Fruit fly (Drosophila melanogaster) whole organism, larva: ENCODE data around the gene jus.

ENCODE experiments used
- noc ChIP-seq: fragments of 200-800 bp; sonication (Bioruptor generic); optimal IDR thresholded peaks from 3 replicates; lab custom pipeline; 2019; ENCODE audit warnings: missing biosample characterization, mild to moderate bottlenecking, missing genetic modification characterization, moderate library complexity

The jus gene

DNA sequence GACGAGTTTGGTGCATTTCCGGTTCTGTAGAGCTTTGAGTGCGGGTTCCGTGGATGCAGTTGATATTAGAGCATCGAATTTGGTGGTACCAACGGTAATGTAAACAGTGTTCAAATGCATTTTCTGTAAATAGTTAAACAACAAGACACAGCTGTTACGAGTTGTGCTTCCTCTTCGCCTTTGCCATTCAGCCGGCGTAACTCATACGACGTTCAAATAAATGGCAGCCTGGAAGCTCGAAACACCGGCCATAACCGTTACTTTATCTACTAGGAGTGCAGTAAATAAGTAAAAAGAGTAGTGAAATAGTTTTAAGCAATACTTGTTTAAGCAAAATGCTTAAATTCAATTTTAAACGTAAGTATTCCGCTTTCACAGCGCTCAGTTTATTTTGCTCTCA lies 56.4 kb downstream of the jus start, which contains the start of the genes Alg13 and superdeath:
Alg13 (minus strand) TSS at position 167 of the 400 bp plus-strand sequence.
superdeath (plus strand) TSS at position 256 of the 400 bp plus-strand sequence.
- no peak for TF ChIP-seq noc (tag; lab: Kevin White, UChicago)

DNA sequence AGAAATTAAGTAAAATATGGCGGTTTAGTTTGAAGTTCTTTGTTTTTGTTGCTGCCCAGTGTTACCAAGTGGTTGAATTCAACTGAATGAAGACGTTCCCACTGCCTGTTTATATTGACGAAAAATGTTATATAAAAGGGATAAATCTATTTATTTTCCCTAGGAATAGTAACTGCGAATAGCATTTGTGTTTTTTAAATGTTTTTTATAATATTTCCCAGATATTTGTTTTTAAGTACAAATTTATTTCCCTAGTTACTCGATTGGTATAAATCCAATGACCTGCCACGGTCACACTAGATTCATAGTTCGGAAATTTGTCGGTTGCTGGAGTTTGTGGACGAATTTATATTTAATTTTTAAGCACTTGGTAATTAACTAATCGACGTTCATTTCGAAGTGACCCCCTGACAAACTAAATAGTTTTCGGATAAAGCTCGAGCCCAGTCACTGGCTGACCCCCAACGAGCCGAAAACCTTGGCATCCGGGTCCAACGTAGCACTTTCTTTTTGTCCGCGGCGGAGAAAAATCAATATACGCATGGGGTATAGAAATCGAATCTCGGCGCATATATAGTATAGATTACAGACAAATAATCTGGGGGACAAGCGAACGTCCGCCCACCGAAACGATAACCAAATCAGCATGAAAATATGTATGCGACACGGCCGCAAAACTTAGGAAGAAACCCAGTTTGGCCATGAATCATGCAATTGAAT lies 63.7 kb downstream of the jus start, which contains the start of the genes dgt6 and Vha100-1:
dgt6 (minus strand) TSS at position 71 of the 720 bp plus-strand sequence.
Vha100-1 (plus strand) TSS at position 292 of the 720 bp plus-strand sequence.
- peak; percentile 16 for TF ChIP-seq noc (tag; lab: Kevin White, UChicago)

DNA sequence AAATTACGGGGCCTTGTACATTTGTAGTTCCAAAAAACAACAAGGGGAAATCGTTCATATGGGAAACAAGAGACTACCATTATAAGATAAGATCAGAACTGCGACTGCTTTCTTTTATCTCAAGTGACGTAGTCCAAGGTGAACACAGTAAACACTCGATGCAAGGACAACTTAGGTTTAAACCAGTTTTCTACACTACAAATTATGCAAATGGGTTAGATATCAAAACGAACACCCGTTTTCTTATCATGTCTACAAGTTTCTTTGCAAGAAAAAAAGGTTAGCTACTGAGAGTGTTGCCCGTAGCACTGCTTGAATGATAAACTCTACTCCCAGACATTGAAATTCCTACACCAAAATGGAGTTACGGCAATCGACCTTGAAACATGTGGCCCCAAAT lies 70.7 kb downstream of the jus start:
- peak; percentile 57 for TF ChIP-seq noc (tag; lab: Kevin White, UChicago)

DNA sequence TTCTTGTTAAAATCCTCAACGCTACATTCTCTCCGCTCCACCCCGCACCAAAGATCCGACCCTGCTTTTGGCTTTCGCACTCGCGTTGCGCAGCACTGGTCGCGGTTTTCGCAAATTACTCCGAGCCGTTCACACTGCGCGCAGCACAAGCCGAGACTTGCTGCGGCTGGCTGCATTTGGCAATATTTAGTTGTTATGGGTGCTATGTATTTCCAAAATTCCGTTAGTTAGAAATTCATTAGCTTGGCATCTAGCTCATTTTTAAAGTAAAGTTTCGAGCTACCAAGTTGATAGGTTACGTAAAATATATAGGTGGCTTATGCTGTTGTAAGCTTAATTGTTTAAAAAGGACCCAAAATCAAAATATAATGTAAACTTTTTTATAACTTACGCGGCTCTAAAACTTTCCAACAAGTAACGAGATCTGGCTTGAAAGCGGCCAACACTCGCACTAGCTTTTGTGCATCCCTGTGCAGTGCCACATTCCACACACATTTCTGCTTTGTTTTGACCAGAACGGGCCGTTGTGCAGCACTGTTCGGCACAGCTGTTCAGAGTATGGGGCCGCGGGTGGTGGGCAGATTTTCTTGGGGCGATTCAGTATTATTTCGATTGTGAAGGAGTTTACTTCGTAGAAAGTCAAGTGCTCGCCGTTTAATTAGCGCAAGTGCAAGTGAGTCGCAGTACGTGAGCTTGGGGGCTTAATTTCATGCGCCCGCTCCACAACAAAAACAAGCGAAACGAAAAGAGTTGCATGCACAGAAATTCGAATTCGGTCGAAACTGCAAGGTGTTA lies 71.8 kb downstream of the jus start, which contains the start of the genes yem and Ctl2:
yem (minus strand) TSS at position 63 of the 795 bp plus-strand sequence.
Ctl2 (plus strand) TSS at position 554 of the 795 bp plus-strand sequence.
- peak; percentile 63 for TF ChIP-seq noc (tag; lab: Kevin White, UChicago)
